Worm (Caenorhabditis elegans): ENCODE data around the gene T01B7.5.

The T01B7.5 gene

DNA sequence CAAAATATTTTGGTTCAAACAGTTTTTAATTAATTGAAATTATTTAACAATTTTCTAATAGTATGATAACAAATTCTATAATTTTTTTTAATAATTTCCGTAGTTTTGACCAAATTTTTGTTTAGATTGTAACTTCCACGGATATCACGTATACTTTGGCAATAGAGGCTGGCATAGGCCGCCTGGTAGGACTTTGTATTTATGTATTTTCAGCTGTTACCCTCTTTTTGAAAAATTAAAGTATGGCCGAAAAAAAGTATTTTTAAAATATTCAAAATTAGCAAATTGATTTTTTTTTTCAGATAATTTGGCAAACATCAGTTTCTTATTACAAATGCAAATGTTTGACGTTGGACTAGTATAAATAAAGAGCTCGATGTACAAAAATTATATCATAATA lies 49.8 kb downstream of the T01B7.5 start, which contains the start of the genes nsph-1.1 and K08F8.15:
TSS of gene nsph-1.1 (plus strand) at position 301 of the 400 bp plus-strand sequence.
TSS of gene K08F8.15 (plus strand) at position 335 of the 400 bp plus-strand sequence.
- TF ChIP-seq aly-2 (tag; optimal IDR thresholded peaks at IDR 0.05) (no peak), gmeb-1 (tag; optimal IDR thresholded peaks at IDR 0.05) (no peak), nhr-23 (tag; optimal IDR thresholded peaks at IDR 0.05) (no peak), unc-62 (GFP tag; optimal IDR thresholded peaks at IDR 0.05) (no peak), sma-3 (GFP tag; optimal IDR thresholded peaks at IDR 0.05) (no peak), dmd-4 (tag; optimal IDR thresholded peaks at IDR 0.05) (no peak), nhr-237 (tag; optimal IDR thresholded peaks at IDR 0.05) (no peak), nhr-129 (tag; optimal IDR thresholded peaks at IDR 0.05) (no peak), ztf-11 (tag; optimal IDR thresholded peaks at IDR 0.05) (no peak), blmp-1 (tag; optimal IDR thresholded peaks at IDR 0.05; ENCODE audit: insufficient read depth) (no peak), lin-13 (GFP tag; optimal IDR thresholded peaks at IDR 0.05) (no peak), mbf-1 (tag; optimal IDR thresholded peaks at IDR 0.05) (no peak), fos-1 (tag; optimal IDR thresholded peaks at IDR 0.05) (no peak), nhr-77 (tag; optimal IDR thresholded peaks at IDR 0.05) (no peak), snpc-4 (tag; optimal IDR thresholded peaks at IDR 0.05) (no peak), lin-11 (tag; optimal IDR thresholded peaks at IDR 0.05) (no peak), skn-1 (tag; optimal IDR thresholded peaks at IDR 0.05) (no peak), ama-1 (optimal IDR thresholded peaks at IDR 0.05) (no peak), sem-4 (tag; optimal IDR thresholded peaks at IDR 0.05) (no peak)

- TF ChIP-seq C34F6.9 (tag; optimal IDR thresholded peaks at IDR 0.05) (no peak), mab-5 (tag; optimal IDR thresholded peaks at IDR 0.05) (no peak), nhr-23 (tag; optimal IDR thresholded peaks at IDR 0.05) (no peak), F13H6.1 (tag; optimal IDR thresholded peaks at IDR 0.05) (no peak), lin-13 (GFP tag; optimal IDR thresholded peaks at IDR 0.05) (no peak), nhr-77 (tag; optimal IDR thresholded peaks at IDR 0.05) (no peak), nhr-21 (tag; optimal IDR thresholded peaks at IDR 0.05) (no peak), nhr-10 (tag; optimal IDR thresholded peaks at IDR 0.05) (no peak), mbf-1 (tag; optimal IDR thresholded peaks at IDR 0.05) (no peak), zag-1 (tag; optimal IDR thresholded peaks at IDR 0.05) (no peak), nhr-129 (tag; optimal IDR thresholded peaks at IDR 0.05) (no peak)
These were observed 50.3 kb downstream of the T01B7.5 start, which contains the start of gene pah-1 for ce11 chrII:8766897-8767296. TSS of gene pah-1 (minus strand) at chrII:8766997.

- TF ChIP-seq nhr-129 (tag; optimal IDR thresholded peaks at IDR 0.05) (peak; percentile 5), gmeb-1 (tag; optimal IDR thresholded peaks at IDR 0.05) (peak; percentile 13), blmp-1 (tag; optimal IDR thresholded peaks at IDR 0.05; ENCODE audit: insufficient read depth) (no peak), egl-27 (tag; optimal IDR thresholded peaks at IDR 0.05) (peak; percentile 20), F13H6.1 (tag; optimal IDR thresholded peaks at IDR 0.05) (peak; percentile 21), elt-1 (tag; optimal IDR thresholded peaks at IDR 0.05) (no peak), fos-1 (tag; optimal IDR thresholded peaks at IDR 0.05) (peak; percentile 30), lsy-2 (tag; optimal IDR thresholded peaks at IDR 0.05) (peak in 1 of 2 experiments; percentile 30), crh-2 (tag; optimal IDR thresholded peaks at IDR 0.05) (peak; percentile 12), unc-55 (GFP tag; optimal IDR thresholded peaks at IDR 0.05) (peak; percentile 39)
These were observed 52.7 kb downstream of the T01B7.5 start for ce11 chrII:8769375-8769774.

- TF ChIP-seq dmd-4 (tag; optimal IDR thresholded peaks at IDR 0.05), result no peak
- no peak for TF ChIP-seq skn-1 (tag; optimal IDR thresholded peaks at IDR 0.05)
- no peak for TF ChIP-seq nhr-237 (tag; optimal IDR thresholded peaks at IDR 0.05)
- TF ChIP-seq ztf-1 (GFP tag; conservative IDR thresholded peaks at IDR 0.05), result no peak
- TF ChIP-seq sma-9 (GFP tag; optimal IDR thresholded peaks at IDR 0.05), result no peak
- no peak for TF ChIP-seq sma-9 (tag; optimal IDR thresholded peaks at IDR 0.05)
- TF ChIP-seq egl-27 (tag; optimal IDR thresholded peaks at IDR 0.05), result no peak
- no peak for TF ChIP-seq lin-11 (tag; optimal IDR thresholded peaks at IDR 0.05)
- no peak for TF ChIP-seq R02D3.7 (tag; optimal IDR thresholded peaks at IDR 0.05)
- TF ChIP-seq zag-1 (tag; optimal IDR thresholded peaks at IDR 0.05), result no peak
- TF ChIP-seq lin-13 (GFP tag; optimal IDR thresholded peaks at IDR 0.05), result no peak
- no peak for TF ChIP-seq nhr-12 (tag; optimal IDR thresholded peaks at IDR 0.05)
- no peak for TF ChIP-seq F13H6.1 (tag; optimal IDR thresholded peaks at IDR 0.05)
- no peak for TF ChIP-seq ZK546.5 (tag; optimal IDR thresholded peaks at IDR 0.05)
- no peak for TF ChIP-seq nhr-25 (tag; optimal IDR thresholded peaks at IDR 0.05)
These were observed 54.0 kb downstream of the T01B7.5 start, which contains the start of gene let-19 for ce11 chrII:8770675-8771074. TSS of gene let-19 (plus strand) at chrII:8770975.
